Worm (Caenorhabditis elegans): ENCODE results near the gene grl-22.

Gene grl-22

ce11 chrIII:5380554-5380953 is 33.3 kb downstream of the grl-22 start (continued):
- TF ChIP-seq snpc-1.3 (tag; optimal IDR thresholded peaks at IDR 0.05; ENCODE audit: insufficient read depth) (peak; percentile 5), T26A5.8 (tag; optimal IDR thresholded peaks at IDR 0.05) (no peak), ceh-79 (tag; optimal IDR thresholded peaks at IDR 0.05) (no peak), akir-1 (GFP tag; optimal IDR thresholded peaks at IDR 0.05) (no peak), atf-7 (tag; optimal IDR thresholded peaks at IDR 0.05) (no peak), lin-54 (GFP tag; optimal IDR thresholded peaks at IDR 0.05) (peak; percentile 28), snpc-4 (GFP tag; optimal IDR thresholded peaks at IDR 0.05) (no peak), snpc-4 (tag; optimal IDR thresholded peaks at IDR 0.05) (peak in 2 of 4 experiments; percentile 2 to 56), him-1 (tag; optimal IDR thresholded peaks at IDR 0.05) (peak; percentile 56), F37B4.10 (GFP tag; IDR thresholded peaks at IDR 0.05) (no peak), F33H1.4 (GFP tag; IDR thresholded peaks at IDR 0.05) (peak; percentile 93), lin-26 (GFP tag; IDR thresholded peaks at IDR 0.05) (no peak), snpc-1.1 (tag; optimal IDR thresholded peaks at IDR 0.05; ENCODE audit: insufficient read depth) (no peak), attf-3 (GFP tag; conservative IDR thresholded peaks at IDR 0.05) (no peak), repo-1 (tag; optimal IDR thresholded peaks at IDR 0.05) (no peak), unc-62 (GFP tag; optimal IDR thresholded peaks at IDR 0.05) (no peak), somi-1 (GFP tag; optimal IDR thresholded peaks at IDR 0.05) (no peak), T07F8.4 (tag; optimal IDR thresholded peaks at IDR 0.05) (no peak), attf-5 (GFP tag; optimal IDR thresholded peaks at IDR 0.05) (no peak)

ce11 chrIII:5379879-5380331 is 33.9 kb downstream of the grl-22 start, which contains the start of gene paqr-2:
TSS of gene paqr-2 (minus strand) at chrIII:5379929.
- TF ChIP-seq F57A8.1 (GFP tag; optimal IDR thresholded peaks at IDR 0.05) (no peak), madf-10 (tag; optimal IDR thresholded peaks at IDR 0.05) (no peak), hmg-1.2 (GFP tag; IDR thresholded peaks at IDR 0.05) (0 out of 2 replicates have a peak, but pooled peaks have one; percentile 18), mes-4 (tag; optimal IDR thresholded peaks at IDR 0.05) (no peak), pha-4 (tag; optimal IDR thresholded peaks at IDR 0.05) (peak; percentile 11), nhr-80 (tag; optimal IDR thresholded peaks at IDR 0.05) (peak; percentile 38), mcd-1 (GFP tag; IDR thresholded peaks at IDR 0.05) (peak; percentile 56), attf-5 (GFP tag; optimal IDR thresholded peaks at IDR 0.05) (peak; percentile 52), lir-1 (GFP tag; conservative IDR thresholded peaks at IDR 0.05) (no peak)

- TF ChIP-seq hsf-1 (GFP tag; IDR thresholded peaks at IDR 0.05), result 0 out of 2 replicates have a peak, but pooled peaks have one; percentile 22
- no peak for TF ChIP-seq Y53G8AR.9 (GFP tag; conservative IDR thresholded peaks at IDR 0.05)
- no peak for TF ChIP-seq ZK185.1 (tag; optimal IDR thresholded peaks at IDR 0.05; ENCODE audit: poor library complexity, severe bottlenecking)
- no peak for TF ChIP-seq mes-4 (tag; optimal IDR thresholded peaks at IDR 0.05)
- TF ChIP-seq F39B2.1 (GFP tag; IDR thresholded peaks at IDR 0.05), result no peak
- no peak for TF ChIP-seq nfya-1 (tag; optimal IDR thresholded peaks at IDR 0.05; ENCODE audit: borderline replicate concordance, insufficient read depth)
- no peak for TF ChIP-seq atf-7 (tag; optimal IDR thresholded peaks at IDR 0.05)
- no peak for TF ChIP-seq cebp-2 (GFP tag; IDR thresholded peaks at IDR 0.05)
- TF ChIP-seq snpc-1.3 (tag; optimal IDR thresholded peaks at IDR 0.05; ENCODE audit: insufficient read depth), result no peak
- no peak for TF ChIP-seq him-1 (tag; optimal IDR thresholded peaks at IDR 0.05)
- TF ChIP-seq bed-2 (GFP tag; IDR thresholded peaks at IDR 0.05), result no peak
- TF ChIP-seq lin-35 (GFP tag; optimal IDR thresholded peaks at IDR 0.05), result no peak
- no peak for TF ChIP-seq aptf-2 (GFP tag; conservative IDR thresholded peaks at IDR 0.05)
- TF ChIP-seq ets-4 (GFP tag; optimal IDR thresholded peaks at IDR 0.05), result no peak
- TF ChIP-seq F57A8.1 (GFP tag; optimal IDR thresholded peaks at IDR 0.05), result no peak
- peak; percentile 89 for TF ChIP-seq F33H1.4 (GFP tag; IDR thresholded peaks at IDR 0.05)
- TF ChIP-seq lin-54 (GFP tag; optimal IDR thresholded peaks at IDR 0.05), result peak; percentile 23
- TF ChIP-seq F23B12.7 (tag; optimal IDR thresholded peaks at IDR 0.05; ENCODE audit: insufficient read depth), result no peak
- no peak for TF ChIP-seq ztf-6 (GFP tag; IDR thresholded peaks at IDR 0.05)
- TF ChIP-seq athp-1 (tag; optimal IDR thresholded peaks at IDR 0.05), result peak; percentile 1
- no peak for TF ChIP-seq lin-40 (tag; optimal IDR thresholded peaks at IDR 0.05)
- no peak for TF ChIP-seq zfh-2 (GFP tag; conservative IDR thresholded peaks at IDR 0.05)
- TF ChIP-seq nhr-80 (tag; optimal IDR thresholded peaks at IDR 0.05), result peak; percentile 2
- TF ChIP-seq madf-6 (GFP tag; IDR thresholded peaks at IDR 0.05), result peak; percentile 94
- peak; percentile 19 for TF ChIP-seq snpc-1.1 (tag; optimal IDR thresholded peaks at IDR 0.05; ENCODE audit: insufficient read depth)
- TF ChIP-seq attf-6 (GFP tag; IDR thresholded peaks at IDR 0.05), result no peak
Observed at ce11 chrIII:5375001-5375532, 38.7 kb downstream of the grl-22 start.

Measured in whole organism, young adult.